Fruit fly (Drosophila melanogaster): Measurements from ENCODE around the gene CG7987.

DNA sequence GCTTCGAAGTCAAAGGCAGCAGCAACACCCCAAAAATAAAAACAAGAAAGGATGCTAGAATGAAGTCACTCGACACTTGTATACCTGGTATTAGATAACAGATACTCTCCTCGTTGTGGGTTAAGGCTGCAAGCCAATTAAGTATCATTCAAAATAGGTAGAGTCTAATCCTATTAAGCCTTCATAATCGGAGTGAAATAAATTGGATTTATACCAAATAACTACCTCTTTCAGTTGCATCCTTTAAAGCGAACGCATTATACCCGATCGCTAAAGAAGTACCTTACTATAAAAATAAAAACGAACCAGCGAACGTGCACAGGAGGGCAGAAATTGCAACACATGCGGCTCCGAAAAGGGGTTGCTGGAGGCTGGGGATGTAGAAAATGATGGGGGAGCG is 46.9 kb upstream of the CG7987 start:
- TF ChIP-seq Mnt (GFP tag; optimal IDR thresholded peaks at IDR 0.05) (no peak), ovo (GFP tag; optimal IDR thresholded peaks at IDR 0.05) (no peak), cic (GFP tag; optimal IDR thresholded peaks at IDR 0.05) (no peak), Clk (GFP tag; optimal IDR thresholded peaks at IDR 0.05) (no peak), CG12768 (GFP tag; optimal IDR thresholded peaks at IDR 0.05) (no peak), CG11617 (GFP tag; optimal IDR thresholded peaks at IDR 0.05) (no peak), cnc (optimal IDR thresholded peaks at IDR 0.05) (no peak), CG7045 (GFP tag; optimal IDR thresholded peaks at IDR 0.05) (no peak), CG14711 (tag; optimal IDR thresholded peaks at IDR 0.05) (no peak), kay (GFP tag; ENCODE audit: borderline replicate concordance) (no peak), tj (GFP tag; optimal IDR thresholded peaks at IDR 0.05) (no peak), bab1 (GFP tag; optimal IDR thresholded peaks at IDR 0.05) (no peak), Hr96 (GFP tag; optimal IDR thresholded peaks at IDR 0.05) (no peak)
